Fruit fly (Drosophila melanogaster): ENCODE data around the gene CG5455.

CG5455 gene

dm6 chr3R:26443875-26444511, 17.3 kb upstream of the CG5455 start (continued):
- peak; percentile 39; the same call in 1 of the 3 replicates for TF ChIP-seq CG11093 (GFP tag; IDR thresholded peaks at IDR 0.05)
- TF ChIP-seq pros (GFP tag; optimal IDR thresholded peaks at IDR 0.05), result no peak
- TF ChIP-seq CG11456 (GFP tag; IDR thresholded peaks at IDR 0.05), result peak; percentile 51; the same call in 1 of the 3 replicates
- TF ChIP-seq usp (GFP tag; optimal IDR thresholded peaks at IDR 0.05), result no peak
- no peak for TF ChIP-seq Oaz (GFP tag; IDR thresholded peaks at IDR 0.05)
- TF ChIP-seq Dfd (GFP tag; optimal IDR thresholded peaks at IDR 0.05), result no peak
- TF ChIP-seq gfzf (GFP tag; optimal IDR thresholded peaks at IDR 0.05), result no peak
- TF ChIP-seq CG30020 (tag; optimal IDR thresholded peaks at IDR 0.05), result no peak
- no peak for TF ChIP-seq CG6272 (GFP tag; IDR thresholded peaks at IDR 0.05)
- peak; percentile 32 for TF ChIP-seq CG5180 (GFP tag; optimal IDR thresholded peaks at IDR 0.05)
- peak; percentile 18 for TF ChIP-seq CG15269 (tag; optimal IDR thresholded peaks at IDR 0.05)
- TF ChIP-seq Oli (tag; optimal IDR thresholded peaks at IDR 0.05), result peak; percentile 55
- TF ChIP-seq ro (GFP tag; IDR thresholded peaks at IDR 0.05), result 0 out of 2 replicates have a peak, but pooled peaks have one; percentile 14
- TF ChIP-seq Pdp1 (GFP tag; optimal IDR thresholded peaks at IDR 0.05), result peak; percentile 6 to 11
- TF ChIP-seq CG4328 (GFP tag; optimal IDR thresholded peaks at IDR 0.05), result peak; percentile 33
- TF ChIP-seq dysf (GFP tag; IDR thresholded peaks at IDR 0.05), result peak; percentile 68
- peak; percentile 30 for TF ChIP-seq CG12299 (tag; optimal IDR thresholded peaks at IDR 0.05)
- no peak for TF ChIP-seq CG4282 (GFP tag; optimal IDR thresholded peaks at IDR 0.05)
- TF ChIP-seq CG15514 (GFP tag; optimal IDR thresholded peaks at IDR 0.05), result no peak
- peak; percentile 67 for TF ChIP-seq CG10267 (tag; optimal IDR thresholded peaks at IDR 0.05)
- TF ChIP-seq CG11723 (GFP tag; optimal IDR thresholded peaks at IDR 0.05), result peak; percentile 52
- TF ChIP-seq Gug (GFP tag; IDR thresholded peaks at IDR 0.05), result no peak
- TF ChIP-seq CG17829 (tag; optimal IDR thresholded peaks at IDR 0.05), result peak; percentile 69
- TF ChIP-seq Dip2 (GFP tag; IDR thresholded peaks at IDR 0.05), result no peak
- no peak for TF ChIP-seq Atf3 (GFP tag; optimal IDR thresholded peaks at IDR 0.05)
- TF ChIP-seq seq (GFP tag; IDR thresholded peaks at IDR 0.05), result 0 out of 2 replicates have a peak, but pooled peaks have one; percentile 17
- TF ChIP-seq dmrt99B (tag; optimal IDR thresholded peaks at IDR 0.05), result peak; percentile 77
- peak; percentile 1 for TF ChIP-seq CG15696 (tag; optimal IDR thresholded peaks at IDR 0.05)
- peak; percentile 6 for TF ChIP-seq CG12219 (GFP tag; optimal IDR thresholded peaks at IDR 0.05)
- TF ChIP-seq CG9437 (GFP tag; optimal IDR thresholded peaks at IDR 0.05), result peak; percentile 28
- TF ChIP-seq ap (GFP tag; IDR thresholded peaks at IDR 0.05), result no peak
- peak; percentile 57 for TF ChIP-seq Ets65A (GFP tag)
- TF ChIP-seq ken (GFP tag; IDR thresholded peaks at IDR 0.05), result 0 out of 3 replicates have a peak, but pooled peaks have one; percentile 38
- no peak for TF ChIP-seq Doc2 (GFP tag; IDR thresholded peaks at IDR 0.05)
- TF ChIP-seq crol (GFP tag; IDR thresholded peaks at IDR 0.05), result peak; percentile 74
- TF ChIP-seq CG3726 (GFP tag; IDR thresholded peaks at IDR 0.05), result no peak
- no peak for TF ChIP-seq CG14860 (GFP tag; IDR thresholded peaks at IDR 0.05; ENCODE audit: partially characterized antibody)
- no peak for TF ChIP-seq CG11560 (tag; IDR thresholded peaks at IDR 0.05)
- TF ChIP-seq CG1529 (GFP tag; optimal IDR thresholded peaks at IDR 0.05), result peak; percentile 20
- TF ChIP-seq CG5245 (GFP tag; optimal IDR thresholded peaks at IDR 0.05), result peak; percentile 29
- peak; percentile 20 for TF ChIP-seq CG13296 (GFP tag; optimal IDR thresholded peaks at IDR 0.05)
- peak; percentile 44; the same call in 2 of the 3 replicates for TF ChIP-seq croc (GFP tag; conservative IDR thresholded peaks at IDR 0.05)
- no peak for TF ChIP-seq ham (GFP tag; IDR thresholded peaks at IDR 0.05)
- TF ChIP-seq ERR (GFP tag; optimal IDR thresholded peaks at IDR 0.05), result no peak
- no peak for TF ChIP-seq CG12942 (GFP tag; optimal IDR thresholded peaks at IDR 0.05)
- peak; percentile 3 for TF ChIP-seq sd (tag; optimal IDR thresholded peaks at IDR 0.05)
- TF ChIP-seq sc (optimal IDR thresholded peaks at IDR 0.05), result no peak
- peak; percentile 28 for TF ChIP-seq sc (GFP tag; optimal IDR thresholded peaks at IDR 0.05)
- TF ChIP-seq CG17328 (GFP tag; IDR thresholded peaks at IDR 0.05), result peak; percentile 38; the same call in 1 of the 2 replicates
- TF ChIP-seq Eip74EF (GFP tag; optimal IDR thresholded peaks at IDR 0.05), result peak in 1 of 2 experiments; percentile 76
